Worm (Caenorhabditis elegans) whole organism, L3 larva: Measurements from ENCODE around the gene K11E4.6.

Experiments used
- ama-1 ChIP-seq: fragments of 150-350 bp; optimal IDR thresholded peaks from 2 replicates; lab custom pipeline; 2018
- ceh-82 ChIP-seq: fragments of 150-350 bp; optimal IDR thresholded peaks from 2 replicates; lab custom pipeline; 2014; ENCODE audit warnings: missing biosample characterization, missing genetic modification characterization
- elt-1 ChIP-seq: fragments of 150-350 bp; optimal IDR thresholded peaks from 2 replicates; lab custom pipeline; 2014; ENCODE audit warnings: missing biosample characterization, missing genetic modification characterization
- fos-1 ChIP-seq: fragments of 150-350 bp; optimal IDR thresholded peaks from 2 replicates; lab custom pipeline; 2014; ENCODE audit warnings: missing biosample characterization, missing genetic modification characterization
- lin-39 ChIP-seq: fragments of 150-350 bp; optimal IDR thresholded peaks from 2 replicates; lab custom pipeline; 2018; ENCODE audit warnings: missing biosample characterization, missing genetic modification reagents, missing genetic modification characterization
- nhr-11 ChIP-seq: fragments of 150-350 bp; optimal IDR thresholded peaks from 2 replicates; lab custom pipeline; 2014; ENCODE audit warnings: missing biosample characterization, missing genetic modification characterization
- nhr-12 ChIP-seq: fragments of 150-350 bp; optimal IDR thresholded peaks from 2 replicates; lab custom pipeline; 2014; ENCODE audit warnings: missing biosample characterization, missing genetic modification characterization
- nhr-237 ChIP-seq: fragments of 150-350 bp; optimal IDR thresholded peaks from 2 replicates; lab custom pipeline; 2014; ENCODE audit warnings: missing biosample characterization, missing genetic modification characterization
- nhr-28 ChIP-seq: fragments of 150-350 bp; optimal IDR thresholded peaks from 2 replicates; lab custom pipeline; 2014; ENCODE audit warnings: missing biosample characterization, missing genetic modification characterization
- nhr-77 ChIP-seq: fragments of 150-350 bp; optimal IDR thresholded peaks from 2 replicates; lab custom pipeline; 2014; ENCODE audit warnings: missing biosample characterization, missing genetic modification characterization
- snpc-4 ChIP-seq: fragments of 150-350 bp; optimal IDR thresholded peaks from 2 replicates; lab custom pipeline; 2014; ENCODE audit warnings: missing biosample characterization, missing genetic modification characterization
- tbx-2 ChIP-seq: sonication (generic microtip); optimal IDR thresholded peaks from 2 replicates; lab custom pipeline; 2016; ENCODE audit warnings: mild to moderate bottlenecking, missing genetic modification characterization, missing compliant biosample characterization
- unc-39 ChIP-seq: sonication (generic microtip); optimal IDR thresholded peaks from 4 replicates; lab custom pipeline; 2017; ENCODE audit warnings: missing biosample characterization, missing genetic modification characterization
- ztf-4 ChIP-seq: fragments of 150-350 bp; optimal IDR thresholded peaks from 2 replicates; lab custom pipeline; 2014; ENCODE audit warnings: missing biosample characterization, missing genetic modification characterization

DNA sequence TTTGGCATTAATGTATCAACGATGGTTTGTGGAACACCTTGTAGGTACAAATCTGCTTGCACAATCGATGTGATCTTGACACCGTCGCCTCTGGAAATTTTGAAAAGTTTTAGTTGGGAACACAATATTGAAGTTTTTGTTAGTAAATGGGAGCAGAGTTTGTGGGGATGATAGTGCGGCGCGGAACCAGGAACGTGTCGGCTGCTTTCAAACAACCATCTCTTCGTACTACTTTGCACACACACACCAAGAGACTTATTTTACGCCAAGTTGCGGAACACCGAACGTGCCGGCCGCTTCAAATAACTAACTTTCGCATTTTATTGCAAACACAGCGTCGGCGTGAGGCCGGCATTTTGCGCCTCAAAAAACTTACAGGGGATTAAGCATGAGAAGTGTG is 15.4 kb upstream of the K11E4.6 start:
- TF ChIP-seq nhr-11 (no peak), fos-1 (no peak), ztf-4 (tag; lab: Kevin White, UChicago) (no peak), snpc-4 (tag; lab: Kevin White, UChicago) (no peak), nhr-77 (tag; lab: Kevin White, UChicago) (no peak), elt-1 (tag; lab: Kevin White, UChicago) (no peak), ceh-82 (tag; lab: Kevin White, UChicago) (no peak), tbx-2 (tag; lab: Kevin White, UChicago) (no peak), nhr-237 (no peak), lin-39 (no peak), unc-39 (no peak), nhr-12 (tag; lab: Kevin White, UChicago) (no peak), nhr-28 (tag; lab: Kevin White, UChicago) (no peak), ama-1 (lab: Kevin White, UChicago) (no peak)
